Worm (Caenorhabditis elegans) whole organism, mixed stage, embryonic: ENCODE data around the gene lir-2.
A peak's percentile ranks its signal among the peaks of the same experiment; 100 is the strongest.

Source experiments
- bed-3 ChIP-seq: fragments of 200-800 bp; sonication (Bioruptor generic); optimal IDR thresholded peaks from 3 replicates; lab custom pipeline; 2018; ENCODE audit warnings: mild to moderate bottlenecking, missing genetic modification characterization, moderate library complexity, missing compliant biosample characterization
- ceh-43 ChIP-seq: fragments of 200-800 bp; sonication (Bioruptor generic); optimal IDR thresholded peaks from 2 replicates; lab custom pipeline; 2018; ENCODE audit warnings: mild to moderate bottlenecking, missing genetic modification characterization, moderate library complexity, missing compliant biosample characterization
- ceh-83 ChIP-seq: fragments of 200-800 bp; sonication (Bioruptor generic); optimal IDR thresholded peaks from 2 replicates; lab custom pipeline; 2018; ENCODE audit warnings: mild to moderate bottlenecking, missing genetic modification characterization, missing compliant biosample characterization
- ces-1 ChIP-seq: fragments of 150-350 bp; optimal IDR thresholded peaks from 2 replicates; lab custom pipeline; 2014; ENCODE audit warnings: missing biosample characterization, missing genetic modification reagents, missing genetic modification characterization
- cnd-1 ChIP-seq: fragments of 200-800 bp; sonication (Bioruptor generic); optimal IDR thresholded peaks from 2 replicates; lab custom pipeline; 2018; ENCODE audit warnings: mild to moderate bottlenecking, missing genetic modification characterization, missing compliant biosample characterization
- drap-1 ChIP-seq: fragments of 200-800 bp; sonication (Bioruptor generic); optimal IDR thresholded peaks from 3 replicates; lab custom pipeline; 2018; ENCODE audit warnings: mild to moderate bottlenecking, missing genetic modification characterization, missing compliant biosample characterization
- elt-1 ChIP-seq: sonication (generic microtip); optimal IDR thresholded peaks from 2 replicates; lab custom pipeline; 2017; ENCODE audit warnings: missing genetic modification characterization, mild to moderate bottlenecking, missing compliant biosample characterization, antibody characterized with exemption, moderate library complexity, borderline replicate concordance; ENCODE audit not compliant: insufficient read depth
- elt-3 ChIP-seq: fragments of 150-350 bp; optimal IDR thresholded peaks from 2 replicates; lab custom pipeline; 2014; ENCODE audit warnings: missing biosample characterization, missing genetic modification characterization
- flh-1 ChIP-seq: fragments of 200-800 bp; sonication (Bioruptor generic); optimal IDR thresholded peaks from 2 replicates; lab custom pipeline; 2018; ENCODE audit warnings: mild to moderate bottlenecking, missing genetic modification characterization, moderate library complexity, missing compliant biosample characterization
- ham-2 ChIP-seq: fragments of 200-800 bp; sonication (Bioruptor generic); optimal IDR thresholded peaks from 2 replicates; lab custom pipeline; 2018; ENCODE audit warnings: mild to moderate bottlenecking, missing genetic modification characterization, missing compliant biosample characterization
- lin-13 ChIP-seq: fragments of 150-350 bp; optimal IDR thresholded peaks from 2 replicates; lab custom pipeline; 2014; ENCODE audit warnings: missing biosample characterization, missing genetic modification characterization
- lin-32 ChIP-seq: fragments of 200-800 bp; sonication (Bioruptor generic); optimal IDR thresholded peaks from 2 replicates; lab custom pipeline; 2018; ENCODE audit warnings: mild to moderate bottlenecking, missing genetic modification characterization, missing compliant biosample characterization
- lsy-2 ChIP-seq: fragments of 150-350 bp; optimal IDR thresholded peaks from 2 replicates; lab custom pipeline; 2014; ENCODE audit warnings: missing biosample characterization, missing genetic modification characterization
- mab-5 ChIP-seq: fragments of 150-350 bp; optimal IDR thresholded peaks from 2 replicates; lab custom pipeline; 2014; ENCODE audit warnings: missing biosample characterization, missing genetic modification characterization
- mep-1 ChIP-seq: fragments of 150-350 bp; optimal IDR thresholded peaks from 2 replicates; lab custom pipeline; 2017; ENCODE audit warnings: missing biosample characterization, missing genetic modification reagents, missing genetic modification characterization, inconsistent platforms
- mls-2 ChIP-seq: sonication (generic microtip); optimal IDR thresholded peaks from 2 replicates; lab custom pipeline; 2016; ENCODE audit warnings: mild to moderate bottlenecking, missing genetic modification characterization, moderate library complexity, missing compliant biosample characterization
- nhr-12 ChIP-seq: fragments of 150-350 bp; optimal IDR thresholded peaks from 2 replicates; lab custom pipeline; 2014; ENCODE audit warnings: missing biosample characterization, missing genetic modification characterization
- nhr-2 ChIP-seq: fragments of 150-350 bp; optimal IDR thresholded peaks from 2 replicates; lab custom pipeline; 2014; ENCODE audit warnings: missing biosample characterization, missing genetic modification characterization
- nhr-237 ChIP-seq: fragments of 150-350 bp; optimal IDR thresholded peaks from 2 replicates; lab custom pipeline; 2014; ENCODE audit warnings: missing biosample characterization, missing genetic modification characterization
- nhr-28 ChIP-seq: fragments of 150-350 bp; optimal IDR thresholded peaks from 2 replicates; lab custom pipeline; 2014; ENCODE audit warnings: missing biosample characterization, missing genetic modification characterization
- nhr-76 ChIP-seq: sonication (generic microtip); optimal IDR thresholded peaks from 2 replicates; lab custom pipeline; 2017; ENCODE audit warnings: missing biosample characterization, missing genetic modification characterization
- pha-4 ChIP-seq: fragments of 150-350 bp; optimal IDR thresholded peaks from 2 replicates; lab custom pipeline; 2018; ENCODE audit warnings: missing biosample characterization, missing genetic modification reagents, missing genetic modification characterization
- sem-2 ChIP-seq: fragments of 200-800 bp; sonication (Bioruptor generic); optimal IDR thresholded peaks from 2 replicates; lab custom pipeline; 2018; ENCODE audit warnings: mild to moderate bottlenecking, missing genetic modification characterization, missing compliant biosample characterization
- snpc-4 ChIP-seq: fragments of 150-350 bp; optimal IDR thresholded peaks from 2 replicates; lab custom pipeline; 2014; ENCODE audit warnings: missing biosample characterization, missing genetic modification characterization
- sptf-1 ChIP-seq: sonication (generic microtip); optimal IDR thresholded peaks from 2 replicates; lab custom pipeline; 2017; ENCODE audit warnings: mild to moderate bottlenecking, missing genetic modification characterization, moderate library complexity, missing compliant biosample characterization
- tbx-8 ChIP-seq: fragments of 200-800 bp; sonication (Bioruptor generic); optimal IDR thresholded peaks from 2 replicates; lab custom pipeline; 2018; ENCODE audit warnings: mild to moderate bottlenecking, missing genetic modification characterization, moderate library complexity, missing compliant biosample characterization
- unc-39 ChIP-seq: fragments of 150-350 bp; optimal IDR thresholded peaks from 2 replicates; lab custom pipeline; 2014; ENCODE audit warnings: missing biosample characterization, missing genetic modification characterization
- unc-62 ChIP-seq: fragments of 150-350 bp; optimal IDR thresholded peaks from 2 replicates; lab custom pipeline; 2014; ENCODE audit warnings: missing biosample characterization, missing genetic modification reagents, missing genetic modification characterization
- zip-8 ChIP-seq: fragments of 150-350 bp; optimal IDR thresholded peaks from 2 replicates; lab custom pipeline; 2014; ENCODE audit warnings: missing biosample characterization, missing genetic modification characterization
- ztf-11 ChIP-seq: fragments of 150-350 bp; optimal IDR thresholded peaks from 2 replicates; lab custom pipeline; 2014; ENCODE audit warnings: missing biosample characterization, missing genetic modification characterization

lir-2 gene

ce11 chrII:7663704-7664660 lies 3.1 kb upstream of the lir-2 start, which contains the start of the genes F18A1.7 and rpa-1:
Gene F18A1.7, minus strand, starts transcription at chrII:7663754.
Gene rpa-1, plus strand, starts transcription at chrII:7664582.
- TF ChIP-seq nhr-237 (tag; lab: Kevin White, UChicago) = peak; percentile 6
- no peak for TF ChIP-seq mls-2 (tag; lab: Kevin White, UChicago)
- TF ChIP-seq mep-1 = peak; percentile 43

ce11 chrII:7666338-7666737 lies 729 bp upstream of the lir-2 start:
- no peak for TF ChIP-seq mep-1
- no peak for TF ChIP-seq nhr-28 (tag; lab: Kevin White, UChicago)
- TF ChIP-seq flh-1 (GFP tag; lab: Kevin White, UChicago) = no peak
- no peak for TF ChIP-seq sptf-1 (tag; lab: Kevin White, UChicago)
- no peak for TF ChIP-seq nhr-76 (tag; lab: Kevin White, UChicago)
- no peak for TF ChIP-seq ceh-43 (GFP tag; lab: Kevin White, UChicago)
- TF ChIP-seq zip-8 (tag; lab: Kevin White, UChicago) = no peak
- no peak for TF ChIP-seq elt-3
- TF ChIP-seq unc-62 = no peak
- no peak for TF ChIP-seq ztf-11
- no peak for TF ChIP-seq lin-32
- TF ChIP-seq mls-2 (tag; lab: Kevin White, UChicago) = no peak
- TF ChIP-seq pha-4 = no peak
- TF ChIP-seq nhr-2 (tag; lab: Kevin White, UChicago) = no peak
- no peak for TF ChIP-seq snpc-4
- no peak for TF ChIP-seq lin-13
- TF ChIP-seq ces-1 = no peak
- TF ChIP-seq bed-3 (GFP tag; lab: Kevin White, UChicago) = no peak
- TF ChIP-seq, all 35 proteins: peak for 0

- TF ChIP-seq ces-1 (peak; percentile 63), ham-2 (peak; percentile 62), ceh-83 (GFP tag; lab: Kevin White, UChicago) (no peak), lin-13 (peak; percentile 26), elt-3 (no peak), mep-1 (peak; percentile 41), mls-2 (tag; lab: Kevin White, UChicago) (peak; percentile 10)
Measured at ce11 chrII:7669409-7669808, 2.3 kb downstream of the lir-2 start.

ce11 chrII:7670039-7670438 lies 3.0 kb downstream of the lir-2 start:
- TF ChIP-seq tbx-8 (GFP tag; lab: Kevin White, UChicago) (no peak), lin-32 (no peak), elt-3 (no peak), unc-62 (no peak), bed-3 (GFP tag; lab: Kevin White, UChicago) (no peak), drap-1 (GFP tag; lab: Kevin White, UChicago) (no peak)

- no peak for TF ChIP-seq unc-39 (tag; lab: Kevin White, UChicago)
- no peak for TF ChIP-seq mab-5 (tag; lab: Kevin White, UChicago)
- TF ChIP-seq nhr-237 (tag; lab: Kevin White, UChicago) = no peak
- no peak for TF ChIP-seq nhr-12 (tag; lab: Kevin White, UChicago)
- TF ChIP-seq elt-3 = no peak
- TF ChIP-seq sem-2 = no peak
- no peak for TF ChIP-seq unc-62
- no peak for TF ChIP-seq ztf-11
- TF ChIP-seq cnd-1 (tag; lab: Kevin White, UChicago) = no peak
- TF ChIP-seq lin-13 = no peak
Measured at ce11 chrII:7671705-7672104, 4.6 kb downstream of the lir-2 start, which contains the start of gene lir-1. Gene lir-1, plus strand, starts transcription at chrII:7672005.

- TF ChIP-seq lsy-2 (tag; lab: Kevin White, UChicago) = no peak
- TF ChIP-seq ham-2 = no peak
- no peak for TF ChIP-seq nhr-76 (tag; lab: Kevin White, UChicago)
- no peak for TF ChIP-seq snpc-4
- TF ChIP-seq tbx-8 (GFP tag; lab: Kevin White, UChicago) = no peak
- TF ChIP-seq unc-39 (tag; lab: Kevin White, UChicago) = no peak
- no peak for TF ChIP-seq elt-1 (tag; lab: Kevin White, UChicago)
Measured at ce11 chrII:7675752-7676151, 8.7 kb downstream of the lir-2 start.
